Worm (Caenorhabditis elegans): Measurements from ENCODE around the gene ZC412.10.

DNA sequence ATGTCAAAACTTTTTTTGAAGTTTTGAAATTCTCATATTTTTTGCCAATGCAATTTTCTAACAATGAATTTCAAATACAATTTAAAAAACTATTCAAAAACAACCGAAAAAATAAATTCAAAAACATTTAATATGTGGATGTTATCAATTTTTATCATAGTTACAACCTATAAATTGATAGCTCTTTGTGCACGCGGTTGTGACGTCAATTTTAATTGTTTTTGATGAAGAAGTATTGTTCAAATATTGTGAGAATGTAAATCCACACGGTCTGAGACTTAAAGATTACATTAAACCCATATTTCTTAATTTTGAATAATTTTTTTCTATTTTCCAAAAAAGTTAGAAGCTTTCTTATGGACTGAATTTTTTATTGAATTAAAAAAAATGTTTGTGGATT is 24.7 kb downstream of the ZC412.10 start:
- no peak for TF ChIP-seq med-1 (GFP tag; optimal IDR thresholded peaks at IDR 0.05; ENCODE audit: insufficient read depth)
- TF ChIP-seq cog-1 (tag; optimal IDR thresholded peaks at IDR 0.05), result no peak
- no peak for TF ChIP-seq T22C8.4 (GFP tag; IDR thresholded peaks at IDR 0.05)
- no peak for TF ChIP-seq flt-1 (GFP tag; IDR thresholded peaks at IDR 0.05)
- no peak for TF ChIP-seq ref-1 (GFP tag; conservative IDR thresholded peaks at IDR 0.05)
- no peak for TF ChIP-seq tab-1 (GFP tag; IDR thresholded peaks at IDR 0.05)
- no peak for TF ChIP-seq klf-2 (GFP tag; conservative IDR thresholded peaks at IDR 0.05)
- no peak for TF ChIP-seq ztf-23 (GFP tag; IDR thresholded peaks at IDR 0.05)
